Fruit fly (Drosophila melanogaster) whole organism, embryonic: ENCODE results near the gene jim.

Experiments
- Adf1 ChIP-seq: fragments of 200-800 bp; sonication (Bioruptor generic); IDR thresholded peaks from 2 replicates; pipeline ENCODE4 v1.3.6; 2022; ENCODE audit warnings: missing biosample characterization, missing genetic modification characterization
- CG10147 ChIP-seq: fragments of 200-800 bp; sonication (Bioruptor generic); optimal IDR thresholded peaks from 2 replicates; lab custom pipeline; 2019; ENCODE audit warnings: missing biosample characterization, mild to moderate bottlenecking, missing genetic modification characterization, moderate library complexity
- CG10267 ChIP-seq: fragments of 200-800 bp; sonication (Bioruptor generic); optimal IDR thresholded peaks from 2 replicates; lab custom pipeline; 2018; ENCODE audit warnings: missing biosample characterization, mild to moderate bottlenecking, missing genetic modification characterization, moderate library complexity
- CG10274 ChIP-seq: fragments of 200-800 bp; sonication (Bioruptor generic); optimal IDR thresholded peaks from 3 replicates; lab custom pipeline; 2017; ENCODE audit warnings: missing biosample characterization, mild to moderate bottlenecking, missing genetic modification characterization
- CG10321 ChIP-seq: fragments of 200-800 bp; sonication (Bioruptor generic); IDR thresholded peaks from 2 replicates; pipeline ENCODE4 v1.3.6; 2022; ENCODE audit warnings: missing biosample characterization, missing genetic modification characterization
- CG10959 ChIP-seq: fragments of 200-800 bp; sonication (Bioruptor generic); IDR thresholded peaks from 2 replicates; pipeline ENCODE4 v1.3.6; 2022; ENCODE audit warnings: missing biosample characterization, missing genetic modification characterization
- CG11504 ChIP-seq: fragments of 200-800 bp; sonication (Bioruptor generic); optimal IDR thresholded peaks from 3 replicates; lab custom pipeline; 2019; ENCODE audit warnings: missing biosample characterization, mild to moderate bottlenecking, missing genetic modification characterization, moderate library complexity
- CG12155 ChIP-seq: fragments of 200-800 bp; sonication (Bioruptor generic); optimal IDR thresholded peaks from 3 replicates; lab custom pipeline; 2016; ENCODE audit warnings: missing biosample characterization, missing genetic modification characterization
- CG13624 ChIP-seq: fragments of 200-800 bp; sonication (Bioruptor generic); optimal IDR thresholded peaks from 2 replicates; lab custom pipeline; 2016; ENCODE audit warnings: missing biosample characterization, missing genetic modification characterization
- CG13775 ChIP-seq: fragments of 200-800 bp; sonication (Bioruptor generic); optimal IDR thresholded peaks from 3 replicates; lab custom pipeline; 2017; ENCODE audit warnings: missing biosample characterization, mild to moderate bottlenecking, missing genetic modification characterization
- CG15514 ChIP-seq: fragments of 200-800 bp; sonication (Bioruptor generic); optimal IDR thresholded peaks from 3 replicates; lab custom pipeline; 2017; ENCODE audit warnings: missing biosample characterization, missing genetic modification characterization, mild to moderate bottlenecking, moderate library complexity, missing genetic modification reagents
- CG16813 ChIP-seq: fragments of 200-800 bp; sonication (Bioruptor generic); IDR thresholded peaks from 3 replicates; pipeline ENCODE4 v1.3.6; 2022; ENCODE audit warnings: missing biosample characterization, missing genetic modification characterization; ENCODE audit not compliant: partially characterized antibody
- CG16815 ChIP-seq: fragments of 200-800 bp; sonication (Bioruptor generic); optimal IDR thresholded peaks from 3 replicates; lab custom pipeline; 2017; ENCODE audit warnings: missing biosample characterization, mild to moderate bottlenecking, missing genetic modification characterization
- CG18476 ChIP-seq: fragments of 200-800 bp; sonication (Bioruptor generic); optimal IDR thresholded peaks from 2 replicates; lab custom pipeline; 2016; ENCODE audit warnings: missing biosample characterization, mild to moderate bottlenecking, missing genetic modification characterization
- CG18619 ChIP-seq: fragments of 200-800 bp; sonication (Bioruptor generic); optimal IDR thresholded peaks from 3 replicates; lab custom pipeline; 2017; ENCODE audit warnings: missing biosample characterization, mild to moderate bottlenecking, missing genetic modification characterization
- CG2116 ChIP-seq: fragments of 200-800 bp; sonication (Bioruptor generic); optimal IDR thresholded peaks from 3 replicates; lab custom pipeline; 2018; ENCODE audit warnings: missing biosample characterization, mild to moderate bottlenecking, missing genetic modification characterization
- CG2129 ChIP-seq: fragments of 200-800 bp; sonication (Bioruptor generic); IDR thresholded peaks from 2 replicates; pipeline ENCODE4 v1.3.6; 2022; ENCODE audit warnings: missing biosample characterization, missing genetic modification characterization; ENCODE audit not compliant: partially characterized antibody
- CG3726 ChIP-seq: fragments of 200-800 bp; sonication (Bioruptor generic); IDR thresholded peaks from 3 replicates; pipeline ENCODE4, ENCODE4 v1.3.6; 2022; ENCODE audit warnings: missing biosample characterization, missing genetic modification characterization
- CG3847 ChIP-seq: fragments of 200-800 bp; sonication (Bioruptor generic); IDR thresholded peaks from 2 replicates; pipeline ENCODE4 v1.3.6; 2022; ENCODE audit warnings: missing biosample characterization, missing genetic modification characterization
- CG3995 ChIP-seq: fragments of 200-800 bp; sonication (Bioruptor generic); optimal IDR thresholded peaks from 3 replicates; lab custom pipeline; 2016; ENCODE audit warnings: missing biosample characterization, missing genetic modification characterization
- CG42726 ChIP-seq: fragments of 200-800 bp; sonication (Bioruptor generic); IDR thresholded peaks from 2 replicates; pipeline ENCODE4 v1.3.6; 2022; ENCODE audit warnings: missing biosample characterization, missing genetic modification characterization; ENCODE audit not compliant: partially characterized antibody
- CG4282 ChIP-seq: fragments of 200-800 bp; sonication (Bioruptor generic); optimal IDR thresholded peaks from 2 replicates; lab custom pipeline; 2016; ENCODE audit warnings: missing biosample characterization, missing genetic modification characterization
- CG4424 ChIP-seq: fragments of 200-800 bp; sonication (Bioruptor generic); optimal IDR thresholded peaks from 3 replicates; lab custom pipeline; 2016; ENCODE audit warnings: missing biosample characterization, missing genetic modification characterization
- CG6689 ChIP-seq: fragments of 200-800 bp; sonication (Bioruptor generic); IDR thresholded peaks from 2 replicates; pipeline ENCODE4 v1.3.6; 2022; ENCODE audit warnings: missing biosample characterization, missing genetic modification characterization
- CG7928 ChIP-seq: fragments of 200-800 bp; sonication (Bioruptor generic); optimal IDR thresholded peaks from 2 replicates; lab custom pipeline; 2017; ENCODE audit warnings: missing biosample characterization, mild to moderate bottlenecking, missing genetic modification characterization
- CG8359 ChIP-seq: fragments of 200-800 bp; sonication (Bioruptor generic); optimal IDR thresholded peaks from 2 replicates; lab custom pipeline; 2017; ENCODE audit warnings: missing biosample characterization, mild to moderate bottlenecking, missing genetic modification characterization, borderline replicate concordance
- CoRest ChIP-seq: fragments of 200-800 bp; sonication (Bioruptor generic); optimal IDR thresholded peaks from 3 replicates; lab custom pipeline; 2018; ENCODE audit warnings: missing biosample characterization, mild to moderate bottlenecking, missing genetic modification characterization, moderate library complexity
- D ChIP-seq, 2 experiments: fragments of 200-800 bp in 1 of 2; fragments of >200 bp in 1 of 2; sonication (Bioruptor generic) in 1 of 2; optimal IDR thresholded peaks; 2 replicates in 1 of 2; 3 replicates in 1 of 2; lab custom pipeline; 2017; ENCODE audit warnings: mild to moderate bottlenecking in 1 of 2, missing biosample characterization in 1 of 2, missing genetic modification characterization in 1 of 2, missing genetic modification reagents in 1 of 2
- Dbx ChIP-seq: fragments of 200-800 bp; sonication (Bioruptor generic); IDR thresholded peaks from 3 replicates; pipeline ENCODE4 v1.3.6; 2022; ENCODE audit warnings: missing biosample characterization, missing genetic modification characterization
- Ets97D ChIP-seq: fragments of 200-800 bp; sonication (Bioruptor generic); optimal IDR thresholded peaks from 3 replicates; lab custom pipeline; 2016; ENCODE audit warnings: missing biosample characterization, missing genetic modification characterization
- Max ChIP-seq: fragments of 200-800 bp; sonication (Bioruptor generic); optimal IDR thresholded peaks from 2 replicates; lab custom pipeline; 2016; ENCODE audit warnings: missing biosample characterization, mild to moderate bottlenecking, missing genetic modification characterization
- Rx ChIP-seq: fragments of 200-800 bp; sonication (Bioruptor generic); IDR thresholded peaks from 2 replicates; pipeline ENCODE4 v1.3.6; 2022; ENCODE audit warnings: missing biosample characterization, missing genetic modification characterization
- Spps ChIP-seq: fragments of 200-800 bp; sonication (Bioruptor generic); optimal IDR thresholded peaks from 2 replicates; lab custom pipeline; 2018; ENCODE audit warnings: missing biosample characterization, mild to moderate bottlenecking, missing genetic modification characterization
- Tbp ChIP-seq: fragments of >200 bp; optimal IDR thresholded peaks from 2 replicates; lab custom pipeline; 2018; ENCODE audit warnings: missing biosample characterization, missing genetic modification characterization
- Vsx1 ChIP-seq: fragments of 200-800 bp; sonication (Bioruptor generic); optimal IDR thresholded peaks from 2 replicates; lab custom pipeline; 2017; ENCODE audit warnings: missing biosample characterization, mild to moderate bottlenecking, missing genetic modification characterization, missing genetic modification reagents
- bigmax ChIP-seq: fragments of 200-800 bp; sonication (Bioruptor generic); optimal IDR thresholded peaks from 2 replicates; lab custom pipeline; 2018; ENCODE audit warnings: missing biosample characterization, mild to moderate bottlenecking, missing genetic modification characterization
- crp ChIP-seq, 2 experiments: fragments of 200-800 bp; sonication (Bioruptor generic); optimal IDR thresholded peaks; 2 replicates in 1 of 2; 3 replicates in 1 of 2; lab custom pipeline; 2017; ENCODE audit warnings: missing biosample characterization in 2 of 2, missing genetic modification characterization in 2 of 2, mild to moderate bottlenecking in 1 of 2, moderate library complexity in 1 of 2
- cwo ChIP-seq: fragments of 200-800 bp; sonication (Bioruptor generic); optimal IDR thresholded peaks from 3 replicates; lab custom pipeline; 2017; ENCODE audit warnings: missing biosample characterization, missing genetic modification characterization, mild to moderate bottlenecking, moderate library complexity, missing genetic modification reagents
- fd3F ChIP-seq: fragments of 200-800 bp; sonication (Bioruptor generic); optimal IDR thresholded peaks from 2 replicates; lab custom pipeline; 2018; ENCODE audit warnings: missing biosample characterization, mild to moderate bottlenecking, missing genetic modification characterization, moderate library complexity
- hth ChIP-seq: fragments of >200 bp; optimal IDR thresholded peaks from 2 replicates; lab custom pipeline; 2017; ENCODE audit warnings: inconsistent platforms
- klu ChIP-seq: fragments of 200-800 bp; sonication (Bioruptor generic); IDR thresholded peaks from 2 replicates; pipeline ENCODE4 v1.3.6; 2022; ENCODE audit warnings: missing biosample characterization, missing genetic modification characterization
- kni ChIP-seq: fragments of 200-800 bp; sonication (Bioruptor generic); optimal IDR thresholded peaks from 3 replicates; lab custom pipeline; 2017; ENCODE audit warnings: mild to moderate bottlenecking, missing biosample characterization, missing genetic modification reagents, missing genetic modification characterization
- mirr ChIP-seq: fragments of 200-800 bp; sonication (Bioruptor generic); optimal IDR thresholded peaks from 3 replicates; lab custom pipeline; 2018; ENCODE audit warnings: missing biosample characterization, mild to moderate bottlenecking, missing genetic modification characterization
- otp ChIP-seq: fragments of 200-800 bp; sonication (Bioruptor generic); IDR thresholded peaks from 3 replicates; pipeline ENCODE4, ENCODE4 v1.3.6; 2022; ENCODE audit warnings: missing biosample characterization, missing genetic modification characterization
- pan ChIP-seq, 4 experiments: fragments of >200 bp in 3 of 4; fragments of 200-800 bp in 1 of 4; sonication (Bioruptor generic) in 1 of 4; optimal IDR thresholded peaks in 3 of 4; IDR thresholded peaks in 1 of 4; 2 replicates each; pipeline versions ENCODE4 v1.3.6 to Lab custom; 2017 to 2022; ENCODE audit warnings: missing biosample characterization in 2 of 4, missing genetic modification characterization in 2 of 4, mixed read lengths in 1 of 4
- sd ChIP-seq: fragments of 200-800 bp; sonication (Bioruptor generic); optimal IDR thresholded peaks from 3 replicates; lab custom pipeline; 2018; ENCODE audit warnings: missing biosample characterization, mild to moderate bottlenecking, missing genetic modification characterization, moderate library complexity
- so ChIP-seq: fragments of 200-800 bp; sonication (Bioruptor generic); IDR thresholded peaks from 3 replicates; pipeline ENCODE4 v1.3.6; 2022; ENCODE audit warnings: missing biosample characterization, missing genetic modification characterization
- wek ChIP-seq: fragments of 200-800 bp; sonication (Bioruptor generic); optimal IDR thresholded peaks from 3 replicates; lab custom pipeline; 2018; ENCODE audit warnings: missing biosample characterization, mild to moderate bottlenecking, missing genetic modification characterization, moderate library complexity
- zfh1 ChIP-seq: fragments of 200-800 bp; sonication (Bioruptor generic); IDR thresholded peaks from 3 replicates; pipeline ENCODE4 v1.3.6; 2022; ENCODE audit warnings: missing biosample characterization, missing genetic modification characterization

jim gene

DNA sequence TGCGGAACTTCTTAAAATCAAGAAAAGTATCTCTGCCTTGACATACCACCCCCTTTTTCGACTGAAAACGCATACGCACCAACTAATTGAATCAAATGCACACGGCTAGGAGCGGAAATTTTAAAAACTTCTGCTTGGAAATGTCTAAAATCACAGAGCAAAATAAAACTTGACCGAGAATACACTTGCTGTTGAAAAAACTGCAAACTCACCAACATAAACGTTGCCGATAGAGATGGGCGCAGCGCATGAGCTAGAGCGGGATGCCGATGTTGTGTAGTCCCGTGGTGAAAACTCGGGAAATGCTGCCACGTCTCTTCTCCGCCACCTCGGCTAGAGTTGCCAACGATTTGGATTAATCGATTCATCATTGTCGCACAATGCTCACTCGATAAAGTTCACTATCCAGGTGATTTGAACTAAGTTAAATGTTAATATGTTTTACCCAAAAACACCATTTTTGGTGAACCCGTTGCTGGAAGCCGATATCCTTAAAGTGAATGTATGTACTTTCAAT lies 36.9 kb upstream of the jim start, which contains the start of the genes CG11109 and Arf1 (continued):
- TF ChIP-seq pan (optimal IDR thresholded peaks at IDR 0.05; lab: Kevin White, UChicago): no peak
- no peak for TF ChIP-seq pan (GFP tag; optimal IDR thresholded peaks at IDR 0.05 in 1 of 2, IDR thresholded peaks at IDR 0.05 in 1 of 2)
- TF ChIP-seq D (optimal IDR thresholded peaks at IDR 0.05; lab: Kevin White, UChicago): no peak
- TF ChIP-seq D (GFP tag; optimal IDR thresholded peaks at IDR 0.05; lab: Kevin White, UChicago): no peak
- TF ChIP-seq CG10147: no peak
- no peak for TF ChIP-seq CG10959
- TF ChIP-seq kni: no peak
- no peak for TF ChIP-seq CG11504 (tag; lab: Kevin White, UChicago)
- TF ChIP-seq CG2129 (GFP tag; lab: Robert Waterston, UW): peak; percentile 47
- no peak for TF ChIP-seq hth (lab: Kevin White, UChicago)
- no peak for TF ChIP-seq cwo
- TF ChIP-seq sd: no peak
- no peak for TF ChIP-seq zfh1
- TF ChIP-seq CG8359 (GFP tag; lab: Kevin White, UChicago): no peak
- peak; percentile 33 for TF ChIP-seq mirr
- TF ChIP-seq Spps: no peak
- TF ChIP-seq CG18476 (GFP tag; lab: Kevin White, UChicago): no peak
- TF ChIP-seq CG4282: no peak
- no peak for TF ChIP-seq Tbp
- TF ChIP-seq CG4424 (GFP tag; lab: Kevin White, UChicago): no peak
- no peak for TF ChIP-seq Dbx (GFP tag; lab: Robert Waterston, UW)
- no peak for TF ChIP-seq CG10274 (GFP tag; lab: Kevin White, UChicago)
- TF ChIP-seq Adf1 (GFP tag; lab: Robert Waterston, UW): peak; percentile 20; the same call in 1 of the 2 replicates
- TF ChIP-seq Vsx1: no peak
- peak; percentile 93 for TF ChIP-seq CG10321 (GFP tag; lab: Robert Waterston, UW)
- TF ChIP-seq CG16815: no peak
- TF ChIP-seq bigmax (GFP tag; lab: Kevin White, UChicago): no peak
- TF ChIP-seq CG7928 (GFP tag; lab: Kevin White, UChicago): no peak
- no peak for TF ChIP-seq klu (GFP tag; lab: Robert Waterston, UW)
- no peak for TF ChIP-seq CG18619 (GFP tag; lab: Kevin White, UChicago)
- no peak for TF ChIP-seq CoRest (tag; lab: Kevin White, UChicago)
- peak; percentile 45 for TF ChIP-seq CG3847
- peak; percentile 49 for TF ChIP-seq CG16813 (GFP tag; lab: Robert Waterston, UW)
- TF ChIP-seq CG3726: no peak
- TF ChIP-seq CG2116 (GFP tag; lab: Kevin White, UChicago): peak; percentile 76
- TF ChIP-seq CG13775 (GFP tag; lab: Kevin White, UChicago): no peak
- peak in 1 of 2 experiments; percentile 43 for TF ChIP-seq crp (GFP tag; optimal IDR thresholded peaks at IDR 0.05; lab: Kevin White, UChicago)
- TF ChIP-seq CG42726 (GFP tag; lab: Robert Waterston, UW): peak; percentile 74
- TF ChIP-seq Ets97D (GFP tag; lab: Kevin White, UChicago): no peak
- no peak for TF ChIP-seq Max (GFP tag; lab: Kevin White, UChicago)
- TF ChIP-seq so (GFP tag; lab: Robert Waterston, UW): no peak
- peak; percentile 90 for TF ChIP-seq CG15514 (GFP tag; lab: Kevin White, UChicago)
- peak; percentile 83 for TF ChIP-seq CG3995 (GFP tag; lab: Kevin White, UChicago)
- TF ChIP-seq CG6689: no peak
- no peak for TF ChIP-seq otp
- no peak for TF ChIP-seq wek (GFP tag; lab: Kevin White, UChicago)
- no peak for TF ChIP-seq Rx (GFP tag; lab: Robert Waterston, UW)
- no peak for TF ChIP-seq CG13624 (GFP tag; lab: Kevin White, UChicago)
- TF ChIP-seq CG10267 (tag; lab: Kevin White, UChicago): peak; percentile 6
- no peak for TF ChIP-seq CG12155 (GFP tag; lab: Kevin White, UChicago)
- no peak for TF ChIP-seq fd3F
